Worm (Caenorhabditis elegans) whole organism, young adult: ENCODE data around the gene srw-67.

Source experiments
- Y53G8AR.9 ChIP-seq: fragments of 200-800 bp; sonication (Bioruptor generic); conservative IDR thresholded peaks from 2 replicates; pipeline ENCODE4 v1.3.6; 2022; ENCODE audit warnings: missing genetic modification reagents, missing genetic modification characterization, missing compliant biosample characterization
- ama-1 ChIP-seq, 3 experiments: fragments of 150-350 bp in 1 of 3; sonication (generic microtip) in 2 of 3; optimal IDR thresholded peaks; 2 replicates each; lab custom pipeline; 2014 to 2018; ENCODE audit warnings: missing biosample characterization in 2 of 3, missing genetic modification characterization in 2 of 3, missing genetic modification reagents in 2 of 3
- aptf-2 ChIP-seq: fragments of 200-800 bp; sonication (Bioruptor generic); conservative IDR thresholded peaks from 2 replicates; pipeline ENCODE4 v1.3.6; 2022; ENCODE audit warnings: missing genetic modification reagents, missing genetic modification characterization, missing compliant biosample characterization
- fkh-3 ChIP-seq: sonication (generic microtip); optimal IDR thresholded peaks from 2 replicates; lab custom pipeline; 2016; ENCODE audit warnings: mild to moderate bottlenecking, missing genetic modification characterization, missing compliant biosample characterization
- lin-35 ChIP-seq, 3 experiments: fragments of 150-350 bp in 2 of 3; sonication (generic microtip) in 1 of 3; optimal IDR thresholded peaks; 2 replicates each; lab custom pipeline; 2014 to 2018; ENCODE audit warnings: missing biosample characterization in 3 of 3, missing genetic modification characterization in 3 of 3, missing genetic modification reagents in 3 of 3
- lin-54 ChIP-seq: fragments of 200-800 bp; sonication (Bioruptor generic); optimal IDR thresholded peaks from 2 replicates; lab custom pipeline; 2018; ENCODE audit warnings: mild to moderate bottlenecking, missing genetic modification characterization, missing compliant biosample characterization
- lsl-1 ChIP-seq: fragments of 200-800 bp; sonication (Bioruptor generic); optimal IDR thresholded peaks from 2 replicates; lab custom pipeline; 2018; ENCODE audit warnings: mild to moderate bottlenecking, missing genetic modification characterization, moderate library complexity, missing compliant biosample characterization
- pha-4 ChIP-seq: fragments of 150-350 bp; sonication (generic microtip); optimal IDR thresholded peaks from 2 replicates; lab custom pipeline; 2014; ENCODE audit warnings: missing biosample characterization, missing genetic modification reagents, missing genetic modification characterization
- rec-8 ChIP-seq, 2 experiments: sonication (generic microtip); optimal IDR thresholded peaks; 2 replicates each; lab custom pipeline; 2016; ENCODE audit warnings: mild to moderate bottlenecking in 2 of 2, missing genetic modification characterization in 2 of 2, missing genetic modification reagents in 2 of 2, missing genotype in 2 of 2, missing biosample characterization in 1 of 2, missing compliant biosample characterization in 1 of 2, moderate library complexity in 1 of 2

DNA sequence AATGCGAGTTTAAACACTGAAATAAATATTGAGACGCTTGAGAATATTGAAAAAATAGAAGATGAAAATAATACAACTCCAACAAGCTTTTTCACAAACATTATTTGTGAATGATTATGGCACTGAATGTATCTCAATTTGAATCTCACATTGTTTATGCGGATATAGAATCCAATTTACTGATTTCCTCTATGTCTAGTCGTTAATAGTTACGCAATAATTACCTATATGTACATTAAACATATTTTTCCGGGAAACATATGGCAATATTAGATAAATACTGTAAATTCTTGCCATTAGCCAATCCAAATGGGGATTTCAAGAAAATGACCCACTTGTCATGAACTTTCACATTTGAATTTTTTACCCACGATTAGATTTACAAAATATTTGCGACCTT is 22.1 kb upstream of the srw-67 start, which contains the start of gene srx-9:
- TF ChIP-seq lin-54 (no peak), ama-1 (optimal IDR thresholded peaks at IDR 0.05; lab: Kevin White, UChicago) (no peak), ama-1 (GFP tag; optimal IDR thresholded peaks at IDR 0.05; lab: Kevin White, UChicago) (no peak), Y53G8AR.9 (GFP tag; lab: Robert Waterston, UW) (no peak), aptf-2 (GFP tag; lab: Robert Waterston, UW) (no peak), rec-8 (tag; optimal IDR thresholded peaks at IDR 0.05; lab: Kevin White, UChicago) (no peak), pha-4 (tag; lab: Kevin White, UChicago) (no peak), fkh-3 (no peak), lsl-1 (GFP tag; lab: Kevin White, UChicago) (no peak), lin-35 (GFP tag; optimal IDR thresholded peaks at IDR 0.05; lab: Kevin White, UChicago) (no peak)
